Worm (Caenorhabditis elegans) whole organism, L1 larva: ENCODE data around the gene K12H6.8.

Source experiments
- aha-1 ChIP-seq: fragments of 150-350 bp; optimal IDR thresholded peaks from 2 replicates; lab custom pipeline; 2014; ENCODE audit warnings: missing biosample characterization, missing genetic modification characterization
- alr-1 ChIP-seq: fragments of 200-800 bp; sonication (Bioruptor generic); optimal IDR thresholded peaks from 2 replicates; lab custom pipeline; 2018; ENCODE audit warnings: borderline replicate concordance, mild to moderate bottlenecking, missing genetic modification characterization, missing compliant biosample characterization
- aly-2 ChIP-seq: fragments of 150-350 bp; optimal IDR thresholded peaks from 2 replicates; lab custom pipeline; 2014; ENCODE audit warnings: missing biosample characterization, missing genetic modification characterization
- ceh-63 ChIP-seq: fragments of 200-800 bp; sonication (Bioruptor generic); optimal IDR thresholded peaks from 2 replicates; lab custom pipeline; 2018; ENCODE audit warnings: mild to moderate bottlenecking, missing genetic modification characterization, missing compliant biosample characterization
- ceh-8 ChIP-seq: fragments of 200-800 bp; sonication (Bioruptor generic); optimal IDR thresholded peaks from 2 replicates; lab custom pipeline; 2018; ENCODE audit warnings: mild to moderate bottlenecking, missing genetic modification characterization, moderate library complexity, missing compliant biosample characterization
- ceh-82 ChIP-seq, 3 experiments: fragments of 150-350 bp in 1 of 3; sonication (generic microtip) in 2 of 3; optimal IDR thresholded peaks; 2 replicates each; lab custom pipeline; 2014 to 2017; ENCODE audit warnings: missing biosample characterization in 3 of 3, missing genetic modification characterization in 3 of 3
- ceh-88 ChIP-seq: fragments of 200-800 bp; sonication (Bioruptor generic); IDR thresholded peaks from 2 replicates; pipeline ENCODE4 v1.3.6; 2022; ENCODE audit warnings: missing genetic modification characterization, missing compliant biosample characterization
- efl-1 ChIP-seq, 4 experiments: fragments of 150-350 bp; optimal IDR thresholded peaks in 3 of 4; peaks in 1 of 4; 1 replicate in 1 of 4; 2 replicates in 3 of 4; lab custom pipeline; 2014; ENCODE audit warnings: missing biosample characterization in 2 of 4, missing genetic modification characterization in 2 of 4, missing genetic modification reagents in 2 of 4
- efl-3 ChIP-seq: fragments of 200-800 bp; sonication (Bioruptor generic); optimal IDR thresholded peaks from 2 replicates; lab custom pipeline; 2018; ENCODE audit warnings: mild to moderate bottlenecking, missing genetic modification characterization, missing compliant biosample characterization
- egl-13 ChIP-seq: sonication (generic microtip); optimal IDR thresholded peaks from 2 replicates; lab custom pipeline; 2016; ENCODE audit warnings: missing genotype, missing genetic modification reagents, missing genetic modification characterization, missing compliant biosample characterization
- egl-27 ChIP-seq, 2 experiments: fragments of 150-350 bp in 1 of 2; sonication (generic microtip); optimal IDR thresholded peaks; 3 replicates each; lab custom pipeline; 2017 to 2018; ENCODE audit warnings: missing biosample characterization in 2 of 2, missing genetic modification characterization in 2 of 2, missing genetic modification reagents in 2 of 2
- elt-2 ChIP-seq: sonication (generic microtip); optimal IDR thresholded peaks from 2 replicates; lab custom pipeline; 2016; ENCODE audit warnings: missing genetic modification characterization, mild to moderate bottlenecking, inconsistent platforms, missing compliant biosample characterization, missing genetic modification reagents
- elt-3 ChIP-seq, 6 experiments: fragments of 150-350 bp in 1 of 6; sonication (generic microtip); optimal IDR thresholded peaks; 2 replicates each; lab custom pipeline; 2017 to 2018; ENCODE audit warnings: missing biosample characterization in 6 of 6, missing genetic modification characterization in 6 of 6, inconsistent platforms in 1 of 6
- fkh-10 ChIP-seq: sonication (generic microtip); optimal IDR thresholded peaks from 2 replicates; lab custom pipeline; 2017; ENCODE audit warnings: missing biosample characterization, missing genetic modification reagents, missing genetic modification characterization
- fkh-8 ChIP-seq: sonication (generic microtip); optimal IDR thresholded peaks from 2 replicates; lab custom pipeline; 2016; ENCODE audit warnings: mild to moderate bottlenecking, missing genetic modification characterization, missing compliant biosample characterization
- fos-1 ChIP-seq: fragments of 150-350 bp; optimal IDR thresholded peaks from 2 replicates; lab custom pipeline; 2014; ENCODE audit warnings: missing biosample characterization, missing genetic modification characterization
- hlh-17 ChIP-seq: fragments of 200-800 bp; sonication (Bioruptor generic); optimal IDR thresholded peaks from 2 replicates; lab custom pipeline; 2018; ENCODE audit warnings: missing genetic modification characterization, mild to moderate bottlenecking, missing compliant biosample characterization, moderate library complexity, borderline replicate concordance
- lin-13 ChIP-seq: fragments of 150-350 bp; optimal IDR thresholded peaks from 2 replicates; lab custom pipeline; 2014; ENCODE audit warnings: missing biosample characterization, missing genetic modification reagents, missing genetic modification characterization
- lin-14 ChIP-seq: fragments of 200-800 bp; sonication (Bioruptor generic); optimal IDR thresholded peaks from 2 replicates; lab custom pipeline; 2018; ENCODE audit warnings: mild to moderate bottlenecking, missing genetic modification characterization, moderate library complexity, missing compliant biosample characterization
- lin-15B ChIP-seq: fragments of 150-350 bp; sonication (generic microtip); optimal IDR thresholded peaks from 3 replicates; lab custom pipeline; 2014; ENCODE audit warnings: missing biosample characterization, missing genetic modification characterization
- lin-35 ChIP-seq, 2 experiments: fragments of 150-350 bp; optimal IDR thresholded peaks; 2 replicates each; lab custom pipeline; 2014; ENCODE audit warnings: missing biosample characterization in 2 of 2, missing genetic modification characterization in 2 of 2, missing genetic modification reagents in 2 of 2
- lin-39 ChIP-seq: fragments of 150-350 bp; optimal IDR thresholded peaks from 2 replicates; lab custom pipeline; 2014; ENCODE audit warnings: missing biosample characterization, missing genetic modification reagents, missing genetic modification characterization
- mdl-1 ChIP-seq, 2 experiments: fragments of 150-350 bp; optimal IDR thresholded peaks; 2 replicates each; lab custom pipeline; 2014 to 2017; ENCODE audit warnings: missing biosample characterization in 2 of 2, missing genetic modification characterization in 2 of 2, inconsistent platforms in 1 of 2
- mef-2 ChIP-seq: fragments of 150-350 bp; optimal IDR thresholded peaks from 2 replicates; lab custom pipeline; 2014; ENCODE audit warnings: missing biosample characterization, missing genetic modification characterization
- mep-1 ChIP-seq: fragments of 150-350 bp; optimal IDR thresholded peaks from 2 replicates; lab custom pipeline; 2014; ENCODE audit warnings: missing biosample characterization, missing genetic modification characterization
- nhr-11 ChIP-seq: fragments of 150-350 bp; optimal IDR thresholded peaks from 2 replicates; lab custom pipeline; 2014; ENCODE audit warnings: missing biosample characterization, missing genetic modification characterization
- nhr-20 ChIP-seq: sonication (generic microtip); optimal IDR thresholded peaks from 2 replicates; lab custom pipeline; 2016; ENCODE audit warnings: mild to moderate bottlenecking, missing genetic modification characterization, missing compliant biosample characterization
- nhr-28 ChIP-seq: fragments of 150-350 bp; optimal IDR thresholded peaks from 2 replicates; lab custom pipeline; 2014; ENCODE audit warnings: missing biosample characterization, missing genetic modification characterization
- nhr-47 ChIP-seq: sonication (generic microtip); optimal IDR thresholded peaks from 2 replicates; lab custom pipeline; 2016; ENCODE audit warnings: mild to moderate bottlenecking, missing genetic modification characterization, moderate library complexity, missing compliant biosample characterization
- nhr-77 ChIP-seq: fragments of 150-350 bp; optimal IDR thresholded peaks from 2 replicates; lab custom pipeline; 2014; ENCODE audit warnings: missing biosample characterization, missing genetic modification characterization
- nhr-85 ChIP-seq: sonication (generic microtip); peaks from one replicate; lab custom pipeline; 2016; ENCODE audit warnings: missing genetic modification characterization, inconsistent platforms, missing compliant biosample characterization
- snpc-4 ChIP-seq: fragments of 150-350 bp; optimal IDR thresholded peaks from 2 replicates; lab custom pipeline; 2014; ENCODE audit warnings: missing biosample characterization, missing genetic modification characterization
- snu-23 ChIP-seq: sonication (generic microtip); optimal IDR thresholded peaks from 2 replicates; lab custom pipeline; 2016; ENCODE audit warnings: missing genetic modification characterization, missing compliant biosample characterization
- sox-4 ChIP-seq: sonication (generic microtip); optimal IDR thresholded peaks from 2 replicates; lab custom pipeline; 2016; ENCODE audit warnings: missing genetic modification characterization, missing compliant biosample characterization
- sptf-1 ChIP-seq: fragments of 150-350 bp; optimal IDR thresholded peaks from 2 replicates; lab custom pipeline; 2014; ENCODE audit warnings: missing biosample characterization, missing genetic modification characterization
- sup-37 ChIP-seq: fragments of 200-800 bp; sonication (Bioruptor generic); optimal IDR thresholded peaks from 2 replicates; lab custom pipeline; 2018; ENCODE audit warnings: mild to moderate bottlenecking, missing genetic modification characterization, missing compliant biosample characterization
- swsn-7 ChIP-seq: sonication (generic microtip); optimal IDR thresholded peaks from 2 replicates; lab custom pipeline; 2016; ENCODE audit warnings: missing genetic modification characterization, missing compliant biosample characterization
- unc-130 ChIP-seq: fragments of 150-350 bp; optimal IDR thresholded peaks from 2 replicates; lab custom pipeline; 2017; ENCODE audit warnings: missing biosample characterization, missing genetic modification characterization, inconsistent platforms
- unc-30 ChIP-seq: sonication (generic microtip); optimal IDR thresholded peaks from 2 replicates; lab custom pipeline; 2017; ENCODE audit warnings: missing biosample characterization, missing genetic modification characterization
- unc-62 ChIP-seq: fragments of 150-350 bp; optimal IDR thresholded peaks from 2 replicates; lab custom pipeline; 2014; ENCODE audit warnings: missing biosample characterization, missing genetic modification reagents, missing genetic modification characterization
- unc-98 ChIP-seq: fragments of 200-800 bp; sonication (Bioruptor generic); IDR thresholded peaks from 2 replicates; pipeline ENCODE4 v1.3.6; 2022; ENCODE audit warnings: missing genetic modification characterization, missing compliant biosample characterization
- zag-1 ChIP-seq: fragments of 150-350 bp; optimal IDR thresholded peaks from 2 replicates; lab custom pipeline; 2014; ENCODE audit warnings: missing biosample characterization, missing genetic modification characterization
- ztf-11 ChIP-seq, 2 experiments: sonication (generic microtip); optimal IDR thresholded peaks; 2 replicates each; lab custom pipeline; 2016 to 2017; ENCODE audit warnings: missing genetic modification characterization in 2 of 2, missing biosample characterization in 1 of 2, missing compliant biosample characterization in 1 of 2

The K12H6.8 gene

ce11 chrII:2791693-2792092 lies 36.0 kb upstream of the K12H6.8 start:
- no peak for TF ChIP-seq nhr-20 (tag; lab: Kevin White, UChicago)

DNA sequence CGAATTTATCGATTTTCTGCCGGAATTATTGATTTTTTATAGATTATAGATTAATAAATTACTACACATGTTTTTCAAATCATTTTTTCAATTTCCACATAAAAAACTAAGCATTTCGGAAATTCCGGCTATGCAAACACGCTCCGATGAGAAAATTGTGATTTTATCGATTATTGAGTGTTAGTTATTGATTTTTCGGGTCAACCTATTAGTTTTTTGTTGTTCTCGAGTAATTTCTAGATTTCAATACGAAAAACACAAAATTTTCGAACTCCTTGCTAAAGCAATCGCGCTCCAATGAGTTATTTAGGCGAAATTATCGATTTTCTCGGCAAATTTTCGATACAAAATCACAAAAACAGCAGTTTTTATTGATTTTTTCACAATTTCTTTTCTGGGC lies 32.3 kb upstream of the K12H6.8 start:
- TF ChIP-seq unc-30 (tag; lab: Kevin White, UChicago) (no peak), egl-27 (tag; optimal IDR thresholded peaks at IDR 0.05; lab: Kevin White, UChicago) (no peak), unc-98 (GFP tag; lab: Robert Waterston, UW) (no peak), snu-23 (GFP tag; lab: Kevin White, UChicago) (no peak), lin-39 (tag; lab: Kevin White, UChicago) (no peak), lin-35 (GFP tag; optimal IDR thresholded peaks at IDR 0.05; lab: Kevin White, UChicago) (no peak), elt-2 (tag; lab: Kevin White, UChicago) (no peak), snpc-4 (no peak), nhr-47 (tag; lab: Kevin White, UChicago) (no peak), unc-62 (no peak), sptf-1 (tag; lab: Kevin White, UChicago) (no peak), lin-14 (GFP tag; lab: Kevin White, UChicago) (no peak), aly-2 (tag; lab: Kevin White, UChicago) (no peak), ceh-82 (tag; optimal IDR thresholded peaks at IDR 0.05; lab: Kevin White, UChicago) (no peak), sup-37 (GFP tag; lab: Kevin White, UChicago) (no peak), egl-13 (tag; lab: Kevin White, UChicago) (no peak), nhr-28 (tag; lab: Kevin White, UChicago) (no peak), sox-4 (tag; lab: Kevin White, UChicago) (no peak), elt-3 (tag; optimal IDR thresholded peaks at IDR 0.05; lab: Kevin White, UChicago) (no peak)

DNA sequence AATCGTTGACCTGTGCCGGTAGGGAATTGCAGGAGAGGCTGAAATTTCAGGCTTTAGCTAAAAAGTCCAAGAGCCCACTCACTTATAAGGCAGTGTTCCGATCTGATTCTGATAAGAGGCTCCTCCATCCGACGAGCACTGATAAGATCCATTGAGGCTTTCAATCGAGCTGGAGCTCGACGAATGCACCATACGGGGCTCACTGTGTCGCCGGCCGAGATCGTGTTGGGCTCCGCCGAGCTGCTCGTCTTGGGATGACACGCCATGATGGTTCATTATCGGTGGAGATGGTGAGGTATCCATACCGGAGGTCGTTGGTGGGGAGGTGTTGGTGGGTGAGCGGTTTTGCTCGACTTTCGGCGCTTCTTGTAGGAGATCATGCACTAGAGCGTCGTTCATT lies 31.3 kb upstream of the K12H6.8 start:
- no peak for TF ChIP-seq fkh-10 (GFP tag; lab: Kevin White, UChicago)
- TF ChIP-seq sptf-1 (tag; lab: Kevin White, UChicago) = no peak
- no peak for TF ChIP-seq mef-2
- TF ChIP-seq ceh-63 = no peak
- no peak for TF ChIP-seq efl-1 (optimal IDR thresholded peaks at IDR 0.05; lab: Kevin White, UChicago)
- TF ChIP-seq efl-1 (GFP tag; optimal IDR thresholded peaks at IDR 0.05 in 1 of 2; lab: Kevin White, UChicago) = peak in 1 of 2 experiments; percentile 87
- TF ChIP-seq mdl-1 (tag; optimal IDR thresholded peaks at IDR 0.05; lab: Kevin White, UChicago) = no peak

- TF ChIP-seq nhr-77 (tag; lab: Kevin White, UChicago) = no peak
- TF ChIP-seq efl-1 (optimal IDR thresholded peaks at IDR 0.05; lab: Kevin White, UChicago) = no peak
- TF ChIP-seq efl-1 (GFP tag; optimal IDR thresholded peaks at IDR 0.05 in 1 of 2; lab: Kevin White, UChicago) = peak in 1 of 2 experiments; percentile 63
Observed at ce11 chrII:2797951-2798350, 29.7 kb upstream of the K12H6.8 start.

DNA sequence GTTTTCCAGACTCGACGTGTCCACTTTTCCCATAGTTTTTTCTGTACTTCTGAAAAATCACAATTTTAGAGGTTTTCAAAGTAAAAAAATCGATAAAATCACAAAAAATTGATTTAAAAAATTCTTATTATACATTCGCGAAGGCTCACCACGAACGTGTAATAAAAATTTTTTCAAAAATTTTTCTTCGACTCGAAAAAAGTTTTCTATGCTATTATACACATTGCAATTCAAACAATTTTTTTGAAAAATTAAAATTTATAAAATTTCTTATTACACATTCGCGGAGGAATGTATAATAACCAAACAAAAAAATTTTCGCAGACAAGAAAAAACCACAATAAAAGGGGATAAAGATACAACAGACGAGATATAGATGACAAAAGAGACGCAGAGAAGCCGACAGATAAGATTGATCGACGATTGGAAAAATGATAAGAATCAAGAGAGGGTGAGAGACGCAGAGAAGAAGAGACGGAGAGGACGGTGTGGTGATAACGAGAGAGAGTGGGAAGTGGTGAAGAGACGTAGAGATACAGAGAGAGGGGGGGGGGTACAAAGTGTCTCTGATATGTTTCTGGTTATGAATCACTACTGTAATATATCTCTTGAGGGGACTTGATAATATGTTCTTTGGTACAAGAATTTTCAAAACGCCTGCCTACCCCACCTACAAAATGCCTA lies 27.0 kb upstream of the K12H6.8 start, which contains the start of gene nhr-119:
TSS of gene nhr-119 (minus strand) at position 51 of the 684 bp plus-strand sequence.
- TF ChIP-seq sup-37 (GFP tag; lab: Kevin White, UChicago) = no peak
- no peak for TF ChIP-seq ztf-11 (tag; optimal IDR thresholded peaks at IDR 0.05; lab: Kevin White, UChicago)
- peak; percentile 26 for TF ChIP-seq lin-13 (GFP tag; lab: Kevin White, UChicago)
- TF ChIP-seq ceh-88 = no peak
- TF ChIP-seq efl-1 (optimal IDR thresholded peaks at IDR 0.05; lab: Kevin White, UChicago) = peak; percentile 61 to 65
- peak; percentile 23 to 95 for TF ChIP-seq efl-1 (GFP tag; optimal IDR thresholded peaks at IDR 0.05 in 1 of 2; lab: Kevin White, UChicago)
- TF ChIP-seq zag-1 (tag; lab: Kevin White, UChicago) = no peak
- peak; percentile 48 for TF ChIP-seq unc-130 (tag; lab: Kevin White, UChicago)
- TF ChIP-seq elt-3 (tag; optimal IDR thresholded peaks at IDR 0.05; lab: Kevin White, UChicago) = peak in 3 of 6 experiments; percentile 91 to 99 (median 91)
- TF ChIP-seq lin-15B (tag; lab: Kevin White, UChicago) = no peak
- peak; percentile 98 for TF ChIP-seq nhr-85 (tag; lab: Kevin White, UChicago)
- TF ChIP-seq alr-1 (tag; lab: Kevin White, UChicago) = no peak
- no peak for TF ChIP-seq aha-1 (tag; lab: Kevin White, UChicago)
- no peak for TF ChIP-seq fos-1 (tag; lab: Kevin White, UChicago)
- peak; percentile 66 for TF ChIP-seq swsn-7 (tag; lab: Kevin White, UChicago)
- no peak for TF ChIP-seq egl-27 (tag; optimal IDR thresholded peaks at IDR 0.05; lab: Kevin White, UChicago)
- no peak for TF ChIP-seq ceh-8 (GFP tag; lab: Kevin White, UChicago)
- TF ChIP-seq lin-14 (GFP tag; lab: Kevin White, UChicago) = peak; percentile 83
- TF ChIP-seq hlh-17 (GFP tag; lab: Kevin White, UChicago) = no peak
- peak; percentile 52 for TF ChIP-seq mep-1 (tag; lab: Kevin White, UChicago)
- peak; percentile 86 for TF ChIP-seq nhr-11 (tag; lab: Kevin White, UChicago)
- no peak for TF ChIP-seq efl-3 (GFP tag; lab: Kevin White, UChicago)
- peak; percentile 95 for TF ChIP-seq elt-2 (tag; lab: Kevin White, UChicago)
- no peak for TF ChIP-seq fkh-8 (tag; lab: Kevin White, UChicago)
